Fruit fly (Drosophila melanogaster) S2 (cell line): ENCODE measurements around the gene CG13627.

Experiments used
- CG8478 ChIP-seq: fragments of >200 bp; optimal IDR thresholded peaks from 2 replicates; lab custom pipeline; 2018
- CTCF ChIP-seq, 2 experiments: fragments of >200 bp; optimal IDR thresholded peaks; 2 replicates each; lab custom pipeline; 2018

dm6 chr3R:24749055-24749992, 36.7 kb downstream of the CG13627 start, which contains the start of gene tld:
- no peak for TF ChIP-seq CTCF (optimal IDR thresholded peaks at IDR 0.05; lab: Kevin White, UChicago)
- no peak for TF ChIP-seq CG8478 (lab: Kevin White, UChicago)
